Fruit fly (Drosophila melanogaster) whole organism, embryonic: ENCODE data around the gene nwk.
A peak's percentile ranks its signal among the peaks of the same experiment; 100 is the strongest.

Experiments
- Aef1 ChIP-seq: fragments of 200-800 bp; sonication (Bioruptor generic); IDR thresholded peaks from 3 replicates; pipeline ENCODE4 v1.3.6; 2022; ENCODE audit warnings: missing biosample characterization, missing genetic modification characterization
- Bgb ChIP-seq: fragments of 200-800 bp; sonication (Bioruptor generic); IDR thresholded peaks from 2 replicates; pipeline ENCODE4 v1.3.6; 2022; ENCODE audit warnings: missing biosample characterization, missing genetic modification characterization; ENCODE audit not compliant: partially characterized antibody
- Bteb2 ChIP-seq: fragments of 200-800 bp; sonication (Bioruptor generic); optimal IDR thresholded peaks from 2 replicates; lab custom pipeline; 2016; ENCODE audit warnings: missing biosample characterization, missing genetic modification characterization
- CG10366 ChIP-seq: fragments of 200-800 bp; sonication (Bioruptor generic); IDR thresholded peaks from 2 replicates; pipeline ENCODE4 v1.3.6; 2022; ENCODE audit warnings: missing biosample characterization, missing genetic modification characterization
- CG10431 ChIP-seq: fragments of 200-800 bp; sonication (Bioruptor generic); optimal IDR thresholded peaks from 3 replicates; lab custom pipeline; 2018; ENCODE audit warnings: missing biosample characterization, mild to moderate bottlenecking, missing genetic modification characterization
- CG14014 ChIP-seq: fragments of 200-800 bp; sonication (Bioruptor generic); IDR thresholded peaks from 2 replicates; pipeline ENCODE4 v1.3.6; 2022; ENCODE audit warnings: missing biosample characterization, missing genetic modification characterization
- CG14667 ChIP-seq: fragments of 200-800 bp; sonication (Bioruptor generic); IDR thresholded peaks from 2 replicates; pipeline ENCODE4 v1.3.6; 2022; ENCODE audit warnings: missing biosample characterization, missing genetic modification characterization
- CG14860 ChIP-seq: fragments of 200-800 bp; sonication (Bioruptor generic); IDR thresholded peaks from 3 replicates; pipeline ENCODE4 v1.3.6; 2022; ENCODE audit warnings: missing biosample characterization, missing genetic modification characterization; ENCODE audit not compliant: partially characterized antibody
- CG15514 ChIP-seq: fragments of 200-800 bp; sonication (Bioruptor generic); optimal IDR thresholded peaks from 3 replicates; lab custom pipeline; 2017; ENCODE audit warnings: missing biosample characterization, missing genetic modification characterization, mild to moderate bottlenecking, moderate library complexity, missing genetic modification reagents
- CG15601 ChIP-seq: fragments of 200-800 bp; sonication (Bioruptor generic); optimal IDR thresholded peaks from 3 replicates; lab custom pipeline; 2019; ENCODE audit warnings: missing biosample characterization, mild to moderate bottlenecking, missing genetic modification characterization, moderate library complexity
- CG17612 ChIP-seq: fragments of 200-800 bp; sonication (Bioruptor generic); IDR thresholded peaks from 2 replicates; pipeline ENCODE4 v1.3.6; 2022; ENCODE audit warnings: missing biosample characterization, missing genetic modification characterization
- CG34224 ChIP-seq: fragments of 200-800 bp; sonication (Bioruptor generic); IDR thresholded peaks from 3 replicates; pipeline ENCODE4 v1.3.6; 2022; ENCODE audit warnings: missing biosample characterization, missing genetic modification characterization; ENCODE audit not compliant: partially characterized antibody
- CG6175 ChIP-seq: fragments of 200-800 bp; sonication (Bioruptor generic); IDR thresholded peaks from 3 replicates; pipeline ENCODE4 v1.3.6; 2022; ENCODE audit warnings: missing biosample characterization, missing genetic modification characterization
- CG6689 ChIP-seq: fragments of 200-800 bp; sonication (Bioruptor generic); IDR thresholded peaks from 2 replicates; pipeline ENCODE4 v1.3.6; 2022; ENCODE audit warnings: missing biosample characterization, missing genetic modification characterization
- CG6791 ChIP-seq: fragments of 200-800 bp; sonication (Bioruptor generic); IDR thresholded peaks from 3 replicates; pipeline ENCODE4 v1.3.6; 2022; ENCODE audit warnings: missing biosample characterization, missing genetic modification characterization; ENCODE audit not compliant: partially characterized antibody
- CG7786 ChIP-seq: fragments of 200-800 bp; sonication (Bioruptor generic); optimal IDR thresholded peaks from 2 replicates; lab custom pipeline; 2016; ENCODE audit warnings: missing biosample characterization, missing genetic modification characterization
- CG8290 ChIP-seq, 3 experiments: fragments of 200-800 bp; sonication (Bioruptor generic); optimal IDR thresholded peaks; 2 replicates each; lab custom pipeline; 2016 to 2019; ENCODE audit warnings: missing biosample characterization in 3 of 3, missing genetic modification characterization in 3 of 3, mild to moderate bottlenecking in 2 of 3, moderate library complexity in 1 of 3
- CG8359 ChIP-seq: fragments of 200-800 bp; sonication (Bioruptor generic); optimal IDR thresholded peaks from 2 replicates; lab custom pipeline; 2017; ENCODE audit warnings: missing biosample characterization, mild to moderate bottlenecking, missing genetic modification characterization, borderline replicate concordance
- CG9727 ChIP-seq: fragments of 200-800 bp; sonication (Bioruptor generic); optimal IDR thresholded peaks from 3 replicates; lab custom pipeline; 2017; ENCODE audit warnings: missing biosample characterization, mild to moderate bottlenecking, missing genetic modification characterization
- CTCF ChIP-seq: fragments of 200-800 bp; sonication (Bioruptor generic); optimal IDR thresholded peaks from 2 replicates; lab custom pipeline; 2017; ENCODE audit warnings: missing biosample characterization, mild to moderate bottlenecking, missing genetic modification characterization, moderate library complexity
- D ChIP-seq, 2 experiments: fragments of 200-800 bp in 1 of 2; fragments of >200 bp in 1 of 2; sonication (Bioruptor generic) in 1 of 2; optimal IDR thresholded peaks; 2 replicates in 1 of 2; 3 replicates in 1 of 2; lab custom pipeline; 2017; ENCODE audit warnings: mild to moderate bottlenecking in 1 of 2, missing biosample characterization in 1 of 2, missing genetic modification characterization in 1 of 2, missing genetic modification reagents in 1 of 2
- Drgx ChIP-seq: fragments of 200-800 bp; sonication (Bioruptor generic); IDR thresholded peaks from 2 replicates; pipeline ENCODE4 v1.3.6; 2022; ENCODE audit warnings: missing biosample characterization, missing genetic modification characterization
- E2f2 ChIP-seq: fragments of 200-800 bp; sonication (Bioruptor generic); IDR thresholded peaks from 2 replicates; pipeline ENCODE4 v1.3.6; 2022; ENCODE audit warnings: missing biosample characterization, missing genetic modification characterization
- Jarid2 ChIP-seq: fragments of 200-800 bp; sonication (Bioruptor generic); optimal IDR thresholded peaks from 3 replicates; lab custom pipeline; 2017; ENCODE audit warnings: mild to moderate bottlenecking, missing biosample characterization, missing genetic modification reagents, missing genetic modification characterization
- Lpt ChIP-seq: fragments of >200 bp; optimal IDR thresholded peaks from 2 replicates; lab custom pipeline; 2018; ENCODE audit warnings: missing biosample characterization, missing genetic modification characterization
- MESR4 ChIP-seq: fragments of 200-800 bp; sonication (Bioruptor generic); optimal IDR thresholded peaks from 2 replicates; lab custom pipeline; 2018; ENCODE audit warnings: missing biosample characterization, mild to moderate bottlenecking, missing genetic modification characterization, moderate library complexity
- Med ChIP-seq: fragments of 200-800 bp; sonication (Bioruptor generic); peaks from one replicate; lab custom pipeline; 2016; ENCODE audit warnings: missing biosample characterization, missing genetic modification characterization, mild to moderate bottlenecking, inconsistent platforms, moderate library complexity
- Pdp1 ChIP-seq, 2 experiments: fragments of 200-800 bp; sonication (Bioruptor generic); optimal IDR thresholded peaks; 3 replicates each; lab custom pipeline; 2016; ENCODE audit warnings: missing biosample characterization in 2 of 2, missing genetic modification characterization in 2 of 2, mild to moderate bottlenecking in 1 of 2, moderate library complexity in 1 of 2
- Poxn ChIP-seq: fragments of 200-800 bp; sonication (Bioruptor generic); IDR thresholded peaks from 2 replicates; pipeline ENCODE4 v1.3.6; 2022; ENCODE audit warnings: missing biosample characterization, missing genetic modification characterization
- amos ChIP-seq: fragments of 200-800 bp; sonication (Bioruptor generic); IDR thresholded peaks from 2 replicates; pipeline ENCODE4 v1.3.6; 2022; ENCODE audit warnings: missing biosample characterization, missing genetic modification characterization; ENCODE audit not compliant: partially characterized antibody
- ato ChIP-seq: fragments of 200-800 bp; sonication (Bioruptor generic); IDR thresholded peaks from 2 replicates; pipeline ENCODE4 v1.3.6; 2022; ENCODE audit warnings: missing biosample characterization, missing genetic modification characterization; ENCODE audit not compliant: partially characterized antibody
- bowl ChIP-seq: fragments of 200-800 bp; sonication (Bioruptor generic); IDR thresholded peaks from 2 replicates; pipeline ENCODE4 v1.3.6; 2022; ENCODE audit warnings: missing biosample characterization, missing genetic modification characterization
- br ChIP-seq: fragments of >200 bp; optimal IDR thresholded peaks from 2 replicates; lab custom pipeline; 2017
- cg ChIP-seq: fragments of 200-800 bp; sonication (Bioruptor generic); optimal IDR thresholded peaks from 3 replicates; lab custom pipeline; 2019; ENCODE audit warnings: missing biosample characterization, mild to moderate bottlenecking, missing genetic modification characterization, moderate library complexity
- chm ChIP-seq: fragments of 200-800 bp; sonication (Bioruptor generic); IDR thresholded peaks from 2 replicates; pipeline ENCODE4 v1.3.6; 2022; ENCODE audit warnings: missing biosample characterization, missing genetic modification characterization
- corto ChIP-seq: fragments of 200-800 bp; sonication (Bioruptor generic); optimal IDR thresholded peaks from 2 replicates; lab custom pipeline; 2016; ENCODE audit warnings: missing biosample characterization, mild to moderate bottlenecking, missing genetic modification characterization, moderate library complexity
- gcm2 ChIP-seq: fragments of 200-800 bp; sonication (Bioruptor generic); optimal IDR thresholded peaks from 2 replicates; lab custom pipeline; 2016; ENCODE audit warnings: missing biosample characterization, missing genetic modification characterization
- gsb-n ChIP-seq: fragments of 200-800 bp; sonication (Bioruptor generic); optimal IDR thresholded peaks from 3 replicates; lab custom pipeline; 2018; ENCODE audit warnings: missing biosample characterization, mild to moderate bottlenecking, missing genetic modification characterization
- kni ChIP-seq: fragments of 200-800 bp; sonication (Bioruptor generic); optimal IDR thresholded peaks from 3 replicates; lab custom pipeline; 2017; ENCODE audit warnings: mild to moderate bottlenecking, missing biosample characterization, missing genetic modification reagents, missing genetic modification characterization
- mam ChIP-seq: fragments of 200-800 bp; sonication (Bioruptor generic); optimal IDR thresholded peaks from 3 replicates; lab custom pipeline; 2016; ENCODE audit warnings: missing biosample characterization, missing genetic modification characterization
- nerfin-1 ChIP-seq: fragments of 200-800 bp; sonication (Bioruptor generic); optimal IDR thresholded peaks from 3 replicates; lab custom pipeline; 2019; ENCODE audit warnings: missing biosample characterization, mild to moderate bottlenecking, missing genetic modification characterization, moderate library complexity
- run ChIP-seq: fragments of 200-800 bp; sonication (Bioruptor generic); optimal IDR thresholded peaks from 3 replicates; lab custom pipeline; 2018; ENCODE audit warnings: missing biosample characterization, mild to moderate bottlenecking, missing genetic modification characterization
- sisA ChIP-seq: fragments of 200-800 bp; sonication (Bioruptor generic); IDR thresholded peaks from 2 replicates; pipeline ENCODE4 v1.3.6; 2022; ENCODE audit warnings: missing biosample characterization, missing genetic modification characterization
- sqz ChIP-seq: fragments of 200-800 bp; sonication (Bioruptor generic); optimal IDR thresholded peaks from 3 replicates; lab custom pipeline; 2018; ENCODE audit warnings: missing biosample characterization, mild to moderate bottlenecking, missing genetic modification characterization
- twi ChIP-seq: fragments of 200-800 bp; optimal IDR thresholded peaks from 2 replicates; lab custom pipeline; 2019; ENCODE audit warnings: missing biosample characterization, mild to moderate bottlenecking, missing genetic modification characterization, moderate library complexity
- wor ChIP-seq: fragments of 200-800 bp; sonication (Bioruptor generic); IDR thresholded peaks from 2 replicates; pipeline ENCODE4 v1.3.6; 2022; ENCODE audit warnings: missing biosample characterization, missing genetic modification characterization

Gene nwk

DNA sequence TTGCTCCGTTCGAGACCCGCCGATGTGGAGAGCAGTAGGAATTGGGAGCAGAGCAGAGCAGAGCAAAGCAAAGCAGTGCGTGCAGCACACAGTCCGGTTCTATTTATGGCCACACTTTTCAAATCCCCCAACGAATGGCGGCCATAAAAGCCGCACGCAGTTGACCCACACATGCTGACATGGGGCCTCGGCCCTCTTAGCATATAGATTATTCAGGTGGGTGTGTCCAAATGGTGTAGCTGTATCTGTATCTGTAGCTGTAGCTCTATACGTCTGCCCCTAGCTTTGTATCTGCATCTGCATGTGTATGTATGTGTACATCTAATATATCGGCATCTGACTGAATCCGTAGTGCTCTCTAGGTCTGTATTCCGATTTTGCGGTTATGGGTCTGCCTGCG, 16.4 kb upstream of the nwk start (continued):
- TF ChIP-seq CG7786 (GFP tag; lab: Kevin White, UChicago) = no peak
- TF ChIP-seq, all 482 proteins: peak for 22

DNA sequence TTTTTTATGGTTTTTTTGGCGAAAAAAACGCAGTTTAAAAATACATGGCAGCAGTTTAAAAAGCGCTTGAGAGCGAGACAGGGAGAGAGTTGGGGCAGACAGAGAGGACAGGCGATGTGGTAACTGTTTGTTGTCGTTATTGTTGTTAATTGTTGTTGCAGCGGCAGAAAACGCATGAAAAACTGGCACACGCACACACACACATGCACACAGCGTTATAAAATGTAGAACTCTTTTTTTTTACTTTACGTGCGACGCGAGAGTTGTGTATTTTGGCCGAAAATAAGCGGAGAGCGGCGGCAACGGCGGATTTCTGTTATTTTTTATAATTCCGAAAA, 12.8 kb upstream of the nwk start:
- TF ChIP-seq CG34224 = no peak
- no peak for TF ChIP-seq gsb-n (tag; lab: Kevin White, UChicago)
- peak; percentile 13 for TF ChIP-seq CTCF (GFP tag; lab: Kevin White, UChicago)
- TF ChIP-seq CG10431 = peak; percentile 5
- TF ChIP-seq nerfin-1 (tag; lab: Kevin White, UChicago) = no peak
- peak; percentile 64 for TF ChIP-seq Med
- 0 out of 2 replicates have a peak, but pooled peaks have one; percentile 3 for TF ChIP-seq E2f2 (GFP tag; lab: Robert Waterston, UW)
- TF ChIP-seq CG14014 (GFP tag; lab: Robert Waterston, UW) = no peak
- 0 out of 3 replicates have a peak, but pooled peaks have one; percentile 8 for TF ChIP-seq CG14860
- TF ChIP-seq sqz (GFP tag; lab: Kevin White, UChicago) = peak; percentile 66
- TF ChIP-seq Bgb (GFP tag; lab: Robert Waterston, UW) = peak; percentile 36; the same call in 1 of the 2 replicates
- 0 out of 2 replicates have a peak, but pooled peaks have one; percentile 8 for TF ChIP-seq CG6689
- TF ChIP-seq cg (GFP tag; lab: Kevin White, UChicago) = peak; percentile 48
- peak; percentile 10; the same call in 1 of the 2 replicates for TF ChIP-seq amos
- TF ChIP-seq CG9727 (GFP tag; lab: Kevin White, UChicago) = no peak
- TF ChIP-seq CG6791 (GFP tag; lab: Robert Waterston, UW) = 0 out of 3 replicates have a peak, but pooled peaks have one; percentile 53
- peak; percentile 70 for TF ChIP-seq CG8359 (GFP tag; lab: Kevin White, UChicago)
- peak; percentile 7 for TF ChIP-seq CG8290 (GFP tag; optimal IDR thresholded peaks at IDR 0.05; lab: Kevin White, UChicago)
- no peak for TF ChIP-seq CG8290 (tag; optimal IDR thresholded peaks at IDR 0.05; lab: Kevin White, UChicago)
- TF ChIP-seq wor (GFP tag; lab: Robert Waterston, UW) = no peak
- TF ChIP-seq Drgx (GFP tag; lab: Robert Waterston, UW) = no peak
- 0 out of 2 replicates have a peak, but pooled peaks have one; percentile 31 for TF ChIP-seq chm (GFP tag; lab: Robert Waterston, UW)
- TF ChIP-seq Pdp1 (GFP tag; optimal IDR thresholded peaks at IDR 0.05; lab: Kevin White, UChicago) = peak in 1 of 2 experiments; percentile 74
- peak; percentile 86 for TF ChIP-seq Jarid2 (GFP tag; lab: Kevin White, UChicago)
- TF ChIP-seq kni (GFP tag; lab: Kevin White, UChicago) = peak; percentile 5
- peak; percentile 8 for TF ChIP-seq CG15514 (GFP tag; lab: Kevin White, UChicago)
- no peak for TF ChIP-seq MESR4 (GFP tag; lab: Kevin White, UChicago)

DNA sequence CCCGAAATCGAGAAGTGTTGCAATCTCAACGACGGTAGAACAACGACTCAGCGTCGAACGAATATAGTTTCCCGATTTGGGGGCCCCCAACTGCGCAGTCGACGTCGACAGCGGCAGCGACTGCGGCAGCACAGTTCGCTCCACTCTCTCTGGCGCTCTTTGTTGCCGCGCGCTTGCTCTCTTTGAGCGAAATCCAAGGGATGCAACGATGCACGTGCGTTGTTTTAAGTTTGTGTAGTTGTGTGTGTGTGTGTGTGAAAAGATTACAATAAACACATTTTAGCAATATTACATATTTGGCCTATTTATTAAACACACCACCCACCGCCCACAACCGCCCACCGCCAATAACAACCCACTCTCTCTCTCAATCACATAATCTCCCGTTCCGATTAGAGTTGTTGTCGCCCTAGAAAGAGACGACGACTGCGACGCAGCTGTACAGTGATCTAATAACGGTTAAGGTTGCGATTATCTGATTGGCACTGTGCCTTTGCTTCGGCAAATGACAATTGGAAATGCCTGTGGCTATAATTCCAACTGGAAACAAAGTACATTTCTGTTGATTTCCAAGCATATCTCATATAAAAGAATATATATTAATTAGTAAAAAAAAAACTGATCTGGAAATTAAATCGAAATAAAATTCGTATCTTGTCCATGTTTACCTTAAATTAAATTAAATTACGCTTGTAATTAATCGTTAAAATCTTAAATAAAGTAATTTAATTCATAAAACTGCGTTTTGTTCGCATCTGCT, 12.2 kb upstream of the nwk start:
- TF ChIP-seq CG6175 (GFP tag; lab: Robert Waterston, UW) (no peak; the same call in 2 of the 3 replicates), gcm2 (GFP tag; lab: Kevin White, UChicago) (no peak), sisA (GFP tag; lab: Robert Waterston, UW) (no peak), kni (GFP tag; lab: Kevin White, UChicago) (no peak), Lpt (no peak), br (lab: Kevin White, UChicago) (no peak), CG34224 (peak; percentile 49; the same call in 1 of the 3 replicates), CG15601 (tag; lab: Kevin White, UChicago) (no peak), Aef1 (GFP tag; lab: Robert Waterston, UW) (no peak), bowl (GFP tag; lab: Robert Waterston, UW) (no peak), D (optimal IDR thresholded peaks at IDR 0.05; lab: Kevin White, UChicago) (no peak), D (GFP tag; optimal IDR thresholded peaks at IDR 0.05; lab: Kevin White, UChicago) (no peak), CG10366 (GFP tag; lab: Robert Waterston, UW) (no peak), CG14667 (no peak), ato (GFP tag; lab: Robert Waterston, UW) (no peak), twi (no peak), Poxn (GFP tag; lab: Robert Waterston, UW) (no peak), Bteb2 (no peak), CG17612 (GFP tag; lab: Robert Waterston, UW) (no peak), run (tag; lab: Kevin White, UChicago) (no peak), corto (GFP tag; lab: Kevin White, UChicago) (no peak), mam (no peak), amos (no peak)
